Fruit fly (Drosophila melanogaster) whole organism, embryonic: ENCODE measurements around the gene dock.

Source experiments
- ATbp ChIP-seq: fragments of 200-800 bp; sonication (Bioruptor generic); optimal IDR thresholded peaks from 2 replicates; lab custom pipeline; 2017; ENCODE audit warnings: missing biosample characterization, mild to moderate bottlenecking, missing genetic modification characterization, missing genetic modification reagents
- CG1024 ChIP-seq: fragments of 200-800 bp; sonication (Bioruptor generic); IDR thresholded peaks from 2 replicates; pipeline ENCODE4 v1.3.6; 2022; ENCODE audit warnings: missing biosample characterization, missing genetic modification characterization
- CG10321 ChIP-seq: fragments of 200-800 bp; sonication (Bioruptor generic); IDR thresholded peaks from 2 replicates; pipeline ENCODE4 v1.3.6; 2022; ENCODE audit warnings: missing biosample characterization, missing genetic modification characterization
- CG14050 ChIP-seq: fragments of 200-800 bp; sonication (Bioruptor generic); IDR thresholded peaks from 3 replicates; pipeline ENCODE4 v1.3.6; 2022; ENCODE audit warnings: missing biosample characterization, missing genetic modification characterization
- CG1603 ChIP-seq: fragments of 200-800 bp; sonication (Bioruptor generic); optimal IDR thresholded peaks from 2 replicates; lab custom pipeline; 2019; ENCODE audit warnings: missing biosample characterization, mild to moderate bottlenecking, missing genetic modification characterization, moderate library complexity
- CG16815 ChIP-seq: fragments of 200-800 bp; sonication (Bioruptor generic); optimal IDR thresholded peaks from 3 replicates; lab custom pipeline; 2017; ENCODE audit warnings: missing biosample characterization, mild to moderate bottlenecking, missing genetic modification characterization
- CG18011 ChIP-seq: fragments of 200-800 bp; sonication (Bioruptor generic); optimal IDR thresholded peaks from 2 replicates; lab custom pipeline; 2017; ENCODE audit warnings: missing biosample characterization, missing genetic modification characterization, mild to moderate bottlenecking, moderate library complexity, missing genotype
- CG3065 ChIP-seq: fragments of 200-800 bp; sonication (Bioruptor generic); optimal IDR thresholded peaks from 2 replicates; lab custom pipeline; 2016; ENCODE audit warnings: missing biosample characterization, missing genetic modification characterization
- CG3281 ChIP-seq: fragments of 200-800 bp; sonication (Bioruptor generic); optimal IDR thresholded peaks from 3 replicates; lab custom pipeline; 2017; ENCODE audit warnings: missing biosample characterization, mild to moderate bottlenecking, missing genetic modification characterization
- CG3847 ChIP-seq: fragments of 200-800 bp; sonication (Bioruptor generic); IDR thresholded peaks from 2 replicates; pipeline ENCODE4 v1.3.6; 2022; ENCODE audit warnings: missing biosample characterization, missing genetic modification characterization
- CG42726 ChIP-seq: fragments of 200-800 bp; sonication (Bioruptor generic); IDR thresholded peaks from 2 replicates; pipeline ENCODE4 v1.3.6; 2022; ENCODE audit warnings: missing biosample characterization, missing genetic modification characterization; ENCODE audit not compliant: partially characterized antibody
- CG4404 ChIP-seq: fragments of 200-800 bp; sonication (Bioruptor generic); IDR thresholded peaks from 2 replicates; pipeline ENCODE4 v1.3.6; 2022; ENCODE audit warnings: missing biosample characterization, missing genetic modification characterization
- CG5245 ChIP-seq: fragments of 200-800 bp; sonication (Bioruptor generic); optimal IDR thresholded peaks from 3 replicates; lab custom pipeline; 2016; ENCODE audit warnings: missing biosample characterization, missing genetic modification characterization
- CG6254 ChIP-seq: fragments of 200-800 bp; sonication (Bioruptor generic); optimal IDR thresholded peaks from 3 replicates; lab custom pipeline; 2017; ENCODE audit warnings: mild to moderate bottlenecking, missing biosample characterization, missing genetic modification reagents, missing genetic modification characterization
- CG6765 ChIP-seq: fragments of 200-800 bp; sonication (Bioruptor generic); optimal IDR thresholded peaks from 3 replicates; lab custom pipeline; 2017; ENCODE audit warnings: missing biosample characterization, mild to moderate bottlenecking, missing genetic modification characterization
- CG6813 ChIP-seq: fragments of 200-800 bp; sonication (Bioruptor generic); optimal IDR thresholded peaks from 2 replicates; lab custom pipeline; 2017; ENCODE audit warnings: missing biosample characterization, missing genetic modification characterization, mild to moderate bottlenecking, moderate library complexity, missing genetic modification reagents
- CG7786 ChIP-seq: fragments of 200-800 bp; sonication (Bioruptor generic); optimal IDR thresholded peaks from 2 replicates; lab custom pipeline; 2016; ENCODE audit warnings: missing biosample characterization, missing genetic modification characterization
- CG8924 ChIP-seq: fragments of 200-800 bp; optimal IDR thresholded peaks from 3 replicates; lab custom pipeline; 2019; ENCODE audit warnings: missing biosample characterization, mild to moderate bottlenecking, missing genetic modification characterization, moderate library complexity
- CG9215 ChIP-seq: fragments of 200-800 bp; sonication (Bioruptor generic); IDR thresholded peaks from 2 replicates; pipeline ENCODE4 v1.3.6; 2022; ENCODE audit warnings: missing biosample characterization, missing genetic modification characterization
- CG9609 ChIP-seq: fragments of 200-800 bp; sonication (Bioruptor generic); optimal IDR thresholded peaks from 3 replicates; lab custom pipeline; 2016; ENCODE audit warnings: missing biosample characterization, missing genetic modification characterization
- CHES-1-like ChIP-seq: fragments of 200-800 bp; sonication (Bioruptor generic); optimal IDR thresholded peaks from 2 replicates; lab custom pipeline; 2016; ENCODE audit warnings: missing biosample characterization, missing genetic modification characterization
- Dip3 ChIP-seq: fragments of 200-800 bp; sonication (Bioruptor generic); optimal IDR thresholded peaks from 3 replicates; lab custom pipeline; 2016; ENCODE audit warnings: missing biosample characterization, missing genetic modification characterization
- Dref ChIP-seq: fragments of 200-800 bp; sonication (Bioruptor generic); IDR thresholded peaks from 2 replicates; pipeline ENCODE4 v1.3.6; 2022; ENCODE audit warnings: missing biosample characterization, missing genetic modification characterization
- E2f2 ChIP-seq: fragments of 200-800 bp; sonication (Bioruptor generic); IDR thresholded peaks from 2 replicates; pipeline ENCODE4 v1.3.6; 2022; ENCODE audit warnings: missing biosample characterization, missing genetic modification characterization
- H15 ChIP-seq: fragments of 200-800 bp; sonication (Bioruptor generic); IDR thresholded peaks from 3 replicates; pipeline ENCODE4 v1.3.6; 2022; ENCODE audit warnings: missing biosample characterization, missing genetic modification characterization
- HmgD ChIP-seq: fragments of 200-800 bp; sonication (Bioruptor generic); optimal IDR thresholded peaks from 3 replicates; lab custom pipeline; 2016; ENCODE audit warnings: missing biosample characterization, missing genetic modification characterization
- Kr ChIP-seq: fragments of 200-800 bp; sonication (Bioruptor generic); optimal IDR thresholded peaks from 2 replicates; lab custom pipeline; 2017; ENCODE audit warnings: missing biosample characterization, mild to moderate bottlenecking, missing genetic modification characterization
- Mad ChIP-seq: fragments of 200-800 bp; sonication (Bioruptor generic); optimal IDR thresholded peaks from 2 replicates; lab custom pipeline; 2016; ENCODE audit warnings: missing biosample characterization, missing genetic modification characterization
- NC2β ChIP-seq: fragments of 200-800 bp; sonication (Bioruptor generic); optimal IDR thresholded peaks from 2 replicates; lab custom pipeline; 2016; ENCODE audit warnings: missing biosample characterization, missing genetic modification characterization
- Sox100B ChIP-seq: fragments of 200-800 bp; sonication (Bioruptor generic); optimal IDR thresholded peaks from 3 replicates; lab custom pipeline; 2018; ENCODE audit warnings: missing biosample characterization, mild to moderate bottlenecking, missing genetic modification characterization
- Trl ChIP-seq, 3 experiments: fragments of >200 bp in 2 of 3; fragments of 200-800 bp in 1 of 3; sonication (Bioruptor generic) in 1 of 3; optimal IDR thresholded peaks; 2 replicates in 1 of 3; 3 replicates in 2 of 3; lab custom pipeline; 2016 to 2017; ENCODE audit warnings: missing biosample characterization in 1 of 3, missing genetic modification characterization in 1 of 3
- Xbp1 ChIP-seq: fragments of 200-800 bp; sonication (Bioruptor generic); optimal IDR thresholded peaks from 3 replicates; lab custom pipeline; 2016; ENCODE audit warnings: missing biosample characterization, mild to moderate bottlenecking, missing genetic modification characterization
- Xrp1 ChIP-seq: fragments of 200-800 bp; sonication (Bioruptor generic); IDR thresholded peaks from 2 replicates; pipeline ENCODE4 v1.3.6; 2022; ENCODE audit warnings: missing biosample characterization, missing genetic modification characterization
- ap ChIP-seq: fragments of 200-800 bp; sonication (Bioruptor generic); IDR thresholded peaks from 2 replicates; pipeline ENCODE4 v1.3.6; 2022; ENCODE audit warnings: missing biosample characterization, missing genetic modification characterization
- ash1 ChIP-seq: fragments of 200-800 bp; sonication (Bioruptor generic); optimal IDR thresholded peaks from 2 replicates; lab custom pipeline; 2018; ENCODE audit warnings: missing biosample characterization, mild to moderate bottlenecking, missing genetic modification characterization
- ato ChIP-seq: fragments of 200-800 bp; sonication (Bioruptor generic); IDR thresholded peaks from 2 replicates; pipeline ENCODE4 v1.3.6; 2022; ENCODE audit warnings: missing biosample characterization, missing genetic modification characterization; ENCODE audit not compliant: partially characterized antibody
- bigmax ChIP-seq: fragments of 200-800 bp; sonication (Bioruptor generic); optimal IDR thresholded peaks from 2 replicates; lab custom pipeline; 2018; ENCODE audit warnings: missing biosample characterization, mild to moderate bottlenecking, missing genetic modification characterization
- cwo ChIP-seq: fragments of 200-800 bp; sonication (Bioruptor generic); optimal IDR thresholded peaks from 3 replicates; lab custom pipeline; 2017; ENCODE audit warnings: missing biosample characterization, missing genetic modification characterization, mild to moderate bottlenecking, moderate library complexity, missing genetic modification reagents
- esg ChIP-seq: fragments of 200-800 bp; sonication (Bioruptor generic); conservative IDR thresholded peaks from 2 replicates; pipeline ENCODE4 v1.3.6; 2022; ENCODE audit warnings: missing biosample characterization, missing genetic modification characterization
- fd102C ChIP-seq: fragments of 200-800 bp; sonication (Bioruptor generic); optimal IDR thresholded peaks from 2 replicates; lab custom pipeline; 2018; ENCODE audit warnings: missing biosample characterization, mild to moderate bottlenecking, missing genetic modification characterization, moderate library complexity
- hkb ChIP-seq, 2 experiments: fragments of 200-800 bp in 1 of 2; fragments of >200 bp in 1 of 2; sonication (Bioruptor generic) in 1 of 2; IDR thresholded peaks in 1 of 2; optimal IDR thresholded peaks in 1 of 2; 2 replicates each; pipeline versions ENCODE4 v1.3.6 to Lab custom; 2017 to 2022; ENCODE audit warnings: missing biosample characterization in 1 of 2, missing genetic modification characterization in 1 of 2
- ken ChIP-seq: fragments of 200-800 bp; sonication (Bioruptor generic); IDR thresholded peaks from 3 replicates; pipeline ENCODE4 v1.3.6; 2022; ENCODE audit warnings: missing biosample characterization, missing genetic modification characterization
- lmd ChIP-seq: fragments of 200-800 bp; sonication (Bioruptor generic); IDR thresholded peaks from 2 replicates; pipeline ENCODE4 v1.3.6; 2022; ENCODE audit warnings: missing biosample characterization, missing genetic modification characterization
- nmo ChIP-seq: fragments of 200-800 bp; sonication (Bioruptor generic); optimal IDR thresholded peaks from 2 replicates; lab custom pipeline; 2018; ENCODE audit warnings: missing biosample characterization, mild to moderate bottlenecking, missing genetic modification characterization, moderate library complexity
- pfk ChIP-seq: fragments of 200-800 bp; sonication (Bioruptor generic); optimal IDR thresholded peaks from 2 replicates; lab custom pipeline; 2018; ENCODE audit warnings: missing biosample characterization, mild to moderate bottlenecking, missing genetic modification characterization, moderate library complexity
- rib ChIP-seq: fragments of 200-800 bp; sonication (Bioruptor generic); IDR thresholded peaks from 2 replicates; pipeline ENCODE4 v1.3.6; 2022; ENCODE audit warnings: missing biosample characterization, missing genetic modification characterization
- sna ChIP-seq: fragments of 200-800 bp; sonication (Bioruptor generic); IDR thresholded peaks from 2 replicates; pipeline ENCODE4 v1.3.6; 2022; ENCODE audit warnings: missing biosample characterization, missing genetic modification characterization; ENCODE audit not compliant: partially characterized antibody
- ssp ChIP-seq: fragments of 200-800 bp; sonication (Bioruptor generic); IDR thresholded peaks from 2 replicates; pipeline ENCODE4 v1.3.6; 2022; ENCODE audit warnings: missing biosample characterization, missing genetic modification characterization
- vfl ChIP-seq: fragments of 200-800 bp; sonication (Bioruptor generic); optimal IDR thresholded peaks from 2 replicates; lab custom pipeline; 2016; ENCODE audit warnings: missing biosample characterization, missing genetic modification characterization

dock gene

dm6 chr2L:857897-858517 is 32.2 kb downstream of the dock start (continued):
- peak; percentile 53 for TF ChIP-seq CHES-1-like (GFP tag; lab: Kevin White, UChicago)
- no peak for TF ChIP-seq CG42726 (GFP tag; lab: Robert Waterston, UW)
- peak; percentile 47; the same call in 1 of the 2 replicates for TF ChIP-seq E2f2 (GFP tag; lab: Robert Waterston, UW)
- peak; percentile 73 for TF ChIP-seq CG8924 (tag; lab: Kevin White, UChicago)
- TF ChIP-seq ssp, result 0 out of 2 replicates have a peak, but pooled peaks have one; percentile 12
- TF ChIP-seq HmgD (GFP tag; lab: Kevin White, UChicago), result no peak
- no peak for TF ChIP-seq CG3281 (GFP tag; lab: Kevin White, UChicago)
- TF ChIP-seq H15, result peak; percentile 64; the same call in 2 of the 3 replicates
- TF ChIP-seq CG1024 (GFP tag; lab: Robert Waterston, UW), result 0 out of 2 replicates have a peak, but pooled peaks have one; percentile 23
- peak; percentile 53; the same call in 1 of the 3 replicates for TF ChIP-seq ken
- TF ChIP-seq ash1 (GFP tag; lab: Kevin White, UChicago), result no peak
- TF ChIP-seq rib (GFP tag; lab: Robert Waterston, UW), result no peak
- TF ChIP-seq CG1603 (tag; lab: Kevin White, UChicago), result peak; percentile 82
- TF ChIP-seq CG6765 (GFP tag; lab: Kevin White, UChicago), result no peak
- TF ChIP-seq bigmax (GFP tag; lab: Kevin White, UChicago), result no peak
- TF ChIP-seq ato, result no peak
- TF ChIP-seq Dip3 (GFP tag; lab: Kevin White, UChicago), result peak; percentile 11
- TF ChIP-seq CG4404, result no peak
- peak; percentile 61 for TF ChIP-seq esg (GFP tag; lab: Robert Waterston, UW)
- TF ChIP-seq cwo (GFP tag; lab: Kevin White, UChicago), result peak; percentile 27
- TF ChIP-seq CG3847 (GFP tag; lab: Robert Waterston, UW), result peak; percentile 51; the same call in 1 of the 2 replicates
- no peak for TF ChIP-seq CG14050 (GFP tag; lab: Robert Waterston, UW)
- no peak for TF ChIP-seq CG16815 (GFP tag; lab: Kevin White, UChicago)
- peak; percentile 59; the same call in 1 of the 2 replicates for TF ChIP-seq ap (GFP tag; lab: Robert Waterston, UW)
- TF ChIP-seq nmo (GFP tag; lab: Kevin White, UChicago), result peak; percentile 32
- no peak for TF ChIP-seq CG6254 (GFP tag; lab: Kevin White, UChicago)
- TF ChIP-seq CG7786 (GFP tag; lab: Kevin White, UChicago), result peak; percentile 35
- no peak for TF ChIP-seq Trl (optimal IDR thresholded peaks at IDR 0.05; lab: Kevin White, UChicago)
- peak; percentile 33 for TF ChIP-seq Trl (GFP tag; optimal IDR thresholded peaks at IDR 0.05; lab: Kevin White, UChicago)
- TF ChIP-seq lmd (GFP tag; lab: Robert Waterston, UW), result peak; percentile 44
- TF ChIP-seq CG18011 (GFP tag; lab: Kevin White, UChicago), result peak; percentile 18
- no peak for TF ChIP-seq Dref
- TF ChIP-seq Kr (GFP tag; lab: Kevin White, UChicago), result no peak
- TF ChIP-seq Mad (GFP tag; lab: Kevin White, UChicago), result no peak
- no peak for TF ChIP-seq hkb (optimal IDR thresholded peaks at IDR 0.05; lab: Kevin White, UChicago)
- TF ChIP-seq hkb (GFP tag; IDR thresholded peaks at IDR 0.05; lab: Robert Waterston, UW), result peak; percentile 75
- peak; percentile 42 for TF ChIP-seq CG9609
- no peak for TF ChIP-seq pfk (GFP tag; lab: Kevin White, UChicago)
- peak; percentile 12 for TF ChIP-seq Sox100B
- peak; percentile 64; the same call in 1 of the 2 replicates for TF ChIP-seq Xrp1 (GFP tag; lab: Robert Waterston, UW)
- TF ChIP-seq Xbp1 (GFP tag; lab: Kevin White, UChicago), result peak; percentile 72
- peak; percentile 41 for TF ChIP-seq NC2β (GFP tag; lab: Kevin White, UChicago)
- TF ChIP-seq fd102C (GFP tag; lab: Kevin White, UChicago), result no peak
- no peak for TF ChIP-seq CG9215 (GFP tag; lab: Robert Waterston, UW)
- TF ChIP-seq CG5245 (GFP tag; lab: Kevin White, UChicago), result no peak
- TF ChIP-seq ATbp (GFP tag; lab: Kevin White, UChicago), result peak; percentile 69
- TF ChIP-seq CG10321 (GFP tag; lab: Robert Waterston, UW), result no peak
- TF ChIP-seq CG6813 (GFP tag; lab: Kevin White, UChicago), result peak; percentile 41
- peak; percentile 1 for TF ChIP-seq vfl (GFP tag; lab: Kevin White, UChicago)
- no peak for TF ChIP-seq CG3065 (GFP tag; lab: Kevin White, UChicago)
- TF ChIP-seq sna (GFP tag; lab: Robert Waterston, UW), result no peak
